Worm (Caenorhabditis elegans): ENCODE data around the gene vps-33.1.

DNA sequence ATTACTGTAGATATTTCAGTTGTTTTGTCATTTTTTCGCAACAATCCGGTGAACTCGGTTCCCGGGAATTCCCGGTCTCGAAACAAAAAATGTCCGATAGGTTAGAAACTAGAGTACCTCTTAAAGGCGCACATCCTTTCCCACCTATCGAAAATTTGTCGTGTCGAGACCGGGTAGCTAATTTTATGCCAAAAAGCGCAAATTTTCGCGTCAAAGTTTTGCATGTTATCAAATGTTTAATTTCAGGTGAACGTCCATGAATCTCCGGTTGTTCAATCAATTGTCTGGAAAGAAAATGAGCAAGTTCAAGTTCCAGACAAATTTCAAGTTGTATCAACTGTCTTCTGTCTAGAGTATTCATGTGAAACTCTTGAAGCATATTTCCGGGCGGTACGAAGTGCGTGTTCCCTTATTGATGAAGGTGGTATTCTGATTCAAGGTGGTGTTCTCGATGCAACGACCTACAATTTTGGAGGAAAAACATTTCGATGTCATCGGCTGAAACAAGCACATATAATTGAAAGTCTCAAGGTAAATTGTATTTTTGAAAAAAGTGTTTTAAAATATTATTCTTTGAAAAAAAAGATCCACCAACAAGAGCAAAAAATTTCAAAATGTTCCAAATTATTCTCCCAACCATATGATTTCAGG, 15.0 kb upstream of the vps-33.1 start:
- TF ChIP-seq scrt-1 (GFP tag; IDR thresholded peaks at IDR 0.05) = no peak
- no peak for TF ChIP-seq tbx-37 (GFP tag; conservative IDR thresholded peaks at IDR 0.05)
- TF ChIP-seq ama-1 (optimal IDR thresholded peaks at IDR 0.05) = no peak
- no peak for TF ChIP-seq B0310.2 (tag; optimal IDR thresholded peaks at IDR 0.05)

All from whole organism, early embryonic.